Fruit fly (Drosophila melanogaster) whole organism, embryonic: ENCODE data around the gene CG13384.
A peak's percentile ranks its signal among the peaks of the same experiment; 100 is the strongest.

Source experiments
- ATbp ChIP-seq: fragments of 200-800 bp; sonication (Bioruptor generic); optimal IDR thresholded peaks from 2 replicates; lab custom pipeline; 2017; ENCODE audit warnings: missing biosample characterization, mild to moderate bottlenecking, missing genetic modification characterization, missing genetic modification reagents
- Ada2b ChIP-seq: fragments of 200-800 bp; sonication (Bioruptor generic); IDR thresholded peaks from 2 replicates; pipeline ENCODE4 v1.3.6; 2022; ENCODE audit warnings: missing biosample characterization, missing genetic modification characterization
- CG10366 ChIP-seq: fragments of 200-800 bp; sonication (Bioruptor generic); IDR thresholded peaks from 2 replicates; pipeline ENCODE4 v1.3.6; 2022; ENCODE audit warnings: missing biosample characterization, missing genetic modification characterization
- CG12155 ChIP-seq: fragments of 200-800 bp; sonication (Bioruptor generic); optimal IDR thresholded peaks from 3 replicates; lab custom pipeline; 2016; ENCODE audit warnings: missing biosample characterization, missing genetic modification characterization
- CG12236 ChIP-seq: fragments of 200-800 bp; sonication (Bioruptor generic); optimal IDR thresholded peaks from 2 replicates; lab custom pipeline; 2016; ENCODE audit warnings: missing biosample characterization, missing genetic modification characterization
- CG15011 ChIP-seq: fragments of 200-800 bp; sonication (Bioruptor generic); optimal IDR thresholded peaks from 3 replicates; lab custom pipeline; 2018; ENCODE audit warnings: missing biosample characterization, mild to moderate bottlenecking, missing genetic modification characterization
- CG1647 ChIP-seq: fragments of 200-800 bp; sonication (Bioruptor generic); optimal IDR thresholded peaks from 3 replicates; lab custom pipeline; 2016; ENCODE audit warnings: missing biosample characterization, missing genetic modification characterization
- CG16779 ChIP-seq: fragments of 200-800 bp; sonication (Bioruptor generic); IDR thresholded peaks from 2 replicates; pipeline ENCODE4 v1.3.6; 2022; ENCODE audit warnings: missing biosample characterization, missing genetic modification characterization
- CG31365 ChIP-seq: fragments of 200-800 bp; sonication (Bioruptor generic); optimal IDR thresholded peaks from 2 replicates; lab custom pipeline; 2018; ENCODE audit warnings: missing biosample characterization, mild to moderate bottlenecking, missing genetic modification characterization
- CG31441 ChIP-seq: fragments of 200-800 bp; sonication (Bioruptor generic); IDR thresholded peaks from 2 replicates; pipeline ENCODE4 v1.3.6; 2022; ENCODE audit warnings: missing biosample characterization, missing genetic modification characterization
- CG3163 ChIP-seq: fragments of 200-800 bp; sonication (Bioruptor generic); optimal IDR thresholded peaks from 3 replicates; lab custom pipeline; 2016; ENCODE audit warnings: missing biosample characterization, missing genetic modification characterization
- CG5180 ChIP-seq: fragments of 200-800 bp; sonication (Bioruptor generic); optimal IDR thresholded peaks from 3 replicates; lab custom pipeline; 2017; ENCODE audit warnings: missing biosample characterization, missing genetic modification characterization, mild to moderate bottlenecking, moderate library complexity, missing genetic modification reagents
- CG7745 ChIP-seq: fragments of 200-800 bp; sonication (Bioruptor generic); optimal IDR thresholded peaks from 2 replicates; lab custom pipeline; 2018; ENCODE audit warnings: missing biosample characterization, mild to moderate bottlenecking, missing genetic modification characterization, moderate library complexity
- CG9876 ChIP-seq: fragments of 200-800 bp; sonication (Bioruptor generic); optimal IDR thresholded peaks from 2 replicates; lab custom pipeline; 2016; ENCODE audit warnings: missing biosample characterization, missing genetic modification characterization
- Dip2 ChIP-seq: fragments of 200-800 bp; sonication (Bioruptor generic); IDR thresholded peaks from 2 replicates; pipeline ENCODE4 v1.3.6; 2022; ENCODE audit warnings: missing biosample characterization, missing genetic modification characterization
- Dll ChIP-seq: fragments of 200-800 bp; sonication (Bioruptor generic); IDR thresholded peaks from 4 replicates; pipeline ENCODE4 v1.3.6; 2022; ENCODE audit warnings: missing biosample characterization, missing genetic modification characterization; ENCODE audit not compliant: partially characterized antibody
- Dp ChIP-seq: fragments of 200-800 bp; sonication (Bioruptor generic); optimal IDR thresholded peaks from 2 replicates; lab custom pipeline; 2018; ENCODE audit warnings: missing biosample characterization, mild to moderate bottlenecking, missing genetic modification characterization, moderate library complexity
- ERR ChIP-seq: fragments of 200-800 bp; sonication (Bioruptor generic); optimal IDR thresholded peaks from 2 replicates; lab custom pipeline; 2016; ENCODE audit warnings: missing biosample characterization, missing genetic modification characterization
- MBD-R2 ChIP-seq: fragments of 200-800 bp; sonication (Bioruptor generic); IDR thresholded peaks from 2 replicates; pipeline ENCODE4 v1.3.6; 2022; ENCODE audit warnings: missing biosample characterization, missing genetic modification characterization
- Med ChIP-seq: fragments of 200-800 bp; sonication (Bioruptor generic); peaks from one replicate; lab custom pipeline; 2016; ENCODE audit warnings: missing biosample characterization, missing genetic modification characterization, mild to moderate bottlenecking, inconsistent platforms, moderate library complexity
- Optix ChIP-seq: fragments of 200-800 bp; sonication (Bioruptor generic); IDR thresholded peaks from 3 replicates; pipeline ENCODE4 v1.3.6; 2022; ENCODE audit warnings: missing biosample characterization, missing genetic modification characterization
- Ravus ChIP-seq: fragments of 200-800 bp; sonication (Bioruptor generic); IDR thresholded peaks from 2 replicates; pipeline ENCODE4 v1.3.6; 2022; ENCODE audit warnings: missing biosample characterization, missing genetic modification characterization
- Rx ChIP-seq: fragments of 200-800 bp; sonication (Bioruptor generic); IDR thresholded peaks from 2 replicates; pipeline ENCODE4 v1.3.6; 2022; ENCODE audit warnings: missing biosample characterization, missing genetic modification characterization
- Tbp ChIP-seq: fragments of >200 bp; optimal IDR thresholded peaks from 2 replicates; lab custom pipeline; 2018; ENCODE audit warnings: missing biosample characterization, missing genetic modification characterization
- YL-1 ChIP-seq: fragments of 200-800 bp; sonication (Bioruptor generic); optimal IDR thresholded peaks from 3 replicates; lab custom pipeline; 2017; ENCODE audit warnings: missing biosample characterization, mild to moderate bottlenecking, missing genetic modification characterization
- ash1 ChIP-seq: fragments of 200-800 bp; sonication (Bioruptor generic); optimal IDR thresholded peaks from 2 replicates; lab custom pipeline; 2018; ENCODE audit warnings: missing biosample characterization, mild to moderate bottlenecking, missing genetic modification characterization
- bigmax ChIP-seq: fragments of 200-800 bp; sonication (Bioruptor generic); optimal IDR thresholded peaks from 2 replicates; lab custom pipeline; 2018; ENCODE audit warnings: missing biosample characterization, mild to moderate bottlenecking, missing genetic modification characterization
- bowl ChIP-seq: fragments of 200-800 bp; sonication (Bioruptor generic); IDR thresholded peaks from 2 replicates; pipeline ENCODE4 v1.3.6; 2022; ENCODE audit warnings: missing biosample characterization, missing genetic modification characterization
- caup ChIP-seq: fragments of 200-800 bp; sonication (Bioruptor generic); optimal IDR thresholded peaks from 3 replicates; lab custom pipeline; 2017; ENCODE audit warnings: missing biosample characterization, mild to moderate bottlenecking, missing genetic modification characterization, moderate library complexity; ENCODE audit not compliant: severe bottlenecking
- cg ChIP-seq: fragments of 200-800 bp; sonication (Bioruptor generic); optimal IDR thresholded peaks from 3 replicates; lab custom pipeline; 2019; ENCODE audit warnings: missing biosample characterization, mild to moderate bottlenecking, missing genetic modification characterization, moderate library complexity
- dm ChIP-seq: fragments of 200-800 bp; sonication (Bioruptor generic); optimal IDR thresholded peaks from 3 replicates; lab custom pipeline; 2016; ENCODE audit warnings: missing biosample characterization, missing genetic modification characterization
- esg ChIP-seq: fragments of 200-800 bp; sonication (Bioruptor generic); conservative IDR thresholded peaks from 2 replicates; pipeline ENCODE4 v1.3.6; 2022; ENCODE audit warnings: missing biosample characterization, missing genetic modification characterization
- h ChIP-seq: fragments of >200 bp; optimal IDR thresholded peaks from 2 replicates; lab custom pipeline; 2017
- ham ChIP-seq: fragments of 200-800 bp; sonication (Bioruptor generic); IDR thresholded peaks from 2 replicates; pipeline ENCODE4 v1.3.6; 2022; ENCODE audit warnings: missing biosample characterization, missing genetic modification characterization
- jing ChIP-seq: fragments of 200-800 bp; sonication (Bioruptor generic); optimal IDR thresholded peaks from 2 replicates; lab custom pipeline; 2018; ENCODE audit warnings: missing biosample characterization, mild to moderate bottlenecking, missing genetic modification characterization
- kni ChIP-seq: fragments of 200-800 bp; sonication (Bioruptor generic); optimal IDR thresholded peaks from 3 replicates; lab custom pipeline; 2017; ENCODE audit warnings: mild to moderate bottlenecking, missing biosample characterization, missing genetic modification reagents, missing genetic modification characterization
- lab ChIP-seq: fragments of 200-800 bp; sonication (Bioruptor generic); optimal IDR thresholded peaks from 3 replicates; lab custom pipeline; 2017; ENCODE audit warnings: missing biosample characterization, missing genetic modification characterization, mild to moderate bottlenecking, moderate library complexity, missing genetic modification reagents
- mirr ChIP-seq: fragments of 200-800 bp; sonication (Bioruptor generic); optimal IDR thresholded peaks from 3 replicates; lab custom pipeline; 2018; ENCODE audit warnings: missing biosample characterization, mild to moderate bottlenecking, missing genetic modification characterization
- odd ChIP-seq: fragments of 200-800 bp; sonication (Bioruptor generic); optimal IDR thresholded peaks from 2 replicates; lab custom pipeline; 2017; ENCODE audit warnings: missing biosample characterization, mild to moderate bottlenecking, missing genetic modification characterization
- otp ChIP-seq: fragments of 200-800 bp; sonication (Bioruptor generic); IDR thresholded peaks from 3 replicates; pipeline ENCODE4, ENCODE4 v1.3.6; 2022; ENCODE audit warnings: missing biosample characterization, missing genetic modification characterization
- pita ChIP-seq: fragments of 200-800 bp; sonication (Bioruptor generic); optimal IDR thresholded peaks from 2 replicates; lab custom pipeline; 2017; ENCODE audit warnings: missing biosample characterization, mild to moderate bottlenecking, missing genetic modification characterization
- pros ChIP-seq: fragments of 200-800 bp; sonication (Bioruptor generic); optimal IDR thresholded peaks from 3 replicates; lab custom pipeline; 2019; ENCODE audit warnings: missing biosample characterization, mild to moderate bottlenecking, missing genetic modification characterization, moderate library complexity
- pum ChIP-seq: fragments of 200-800 bp; sonication (Bioruptor generic); optimal IDR thresholded peaks from 2 replicates; lab custom pipeline; 2016; ENCODE audit warnings: missing biosample characterization, missing genetic modification characterization
- scrt ChIP-seq: fragments of 200-800 bp; sonication (Bioruptor generic); optimal IDR thresholded peaks from 2 replicates; lab custom pipeline; 2018; ENCODE audit warnings: missing biosample characterization, mild to moderate bottlenecking, missing genetic modification characterization, moderate library complexity
- sd ChIP-seq: fragments of 200-800 bp; sonication (Bioruptor generic); optimal IDR thresholded peaks from 3 replicates; lab custom pipeline; 2018; ENCODE audit warnings: missing biosample characterization, mild to moderate bottlenecking, missing genetic modification characterization, moderate library complexity
- sna ChIP-seq: fragments of 200-800 bp; sonication (Bioruptor generic); IDR thresholded peaks from 2 replicates; pipeline ENCODE4 v1.3.6; 2022; ENCODE audit warnings: missing biosample characterization, missing genetic modification characterization; ENCODE audit not compliant: partially characterized antibody
- so ChIP-seq: fragments of 200-800 bp; sonication (Bioruptor generic); IDR thresholded peaks from 3 replicates; pipeline ENCODE4 v1.3.6; 2022; ENCODE audit warnings: missing biosample characterization, missing genetic modification characterization
- sob ChIP-seq: fragments of 200-800 bp; sonication (Bioruptor generic); IDR thresholded peaks from 2 replicates; pipeline ENCODE4 v1.3.6; 2022; ENCODE audit warnings: missing biosample characterization, missing genetic modification characterization
- sqz ChIP-seq: fragments of 200-800 bp; sonication (Bioruptor generic); optimal IDR thresholded peaks from 3 replicates; lab custom pipeline; 2018; ENCODE audit warnings: missing biosample characterization, mild to moderate bottlenecking, missing genetic modification characterization
- tll ChIP-seq, 2 experiments: fragments of 200-800 bp in 1 of 2; fragments of >200 bp in 1 of 2; sonication (Bioruptor generic) in 1 of 2; optimal IDR thresholded peaks; 2 replicates each; lab custom pipeline; 2017 to 2019; ENCODE audit warnings: missing biosample characterization in 2 of 2, missing genetic modification characterization in 2 of 2, mild to moderate bottlenecking in 1 of 2, moderate library complexity in 1 of 2
- zf30C ChIP-seq: fragments of 200-800 bp; sonication (Bioruptor generic); optimal IDR thresholded peaks from 3 replicates; lab custom pipeline; 2018; ENCODE audit warnings: missing biosample characterization, mild to moderate bottlenecking, missing genetic modification characterization

CG13384 gene

DNA sequence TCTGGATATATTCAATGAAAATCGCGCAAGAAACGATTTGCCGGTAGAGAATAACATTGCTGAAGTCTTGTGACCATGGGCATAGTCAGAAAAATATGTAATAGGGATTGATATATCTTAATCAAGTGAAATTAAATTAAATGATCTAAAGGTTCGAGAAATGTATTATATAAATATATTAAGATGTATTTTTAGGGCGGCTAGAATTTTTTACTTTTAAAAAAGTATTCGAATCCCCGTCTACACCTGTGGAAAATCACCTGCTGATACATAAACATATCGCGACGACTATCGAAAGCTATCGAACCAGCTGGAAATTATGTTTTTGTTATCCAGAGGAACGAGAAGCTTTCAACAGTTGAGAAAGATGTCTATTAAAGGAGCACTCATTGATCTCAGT lies 7.5 kb upstream of the CG13384 start, which contains the start of the genes CG13390 and CG17294 (continued):
- TF ChIP-seq esg (GFP tag; lab: Robert Waterston, UW) (peak; percentile 100), CG3163 (peak; percentile 71), CG7745 (tag; lab: Kevin White, UChicago) (peak; percentile 89), bowl (GFP tag; lab: Robert Waterston, UW) (peak; percentile 99), Tbp (GFP tag; lab: Kevin White, UChicago) (no peak), ham (GFP tag; lab: Robert Waterston, UW) (peak; percentile 99), CG1647 (GFP tag; lab: Kevin White, UChicago) (peak; percentile 95), CG31365 (peak; percentile 94), CG5180 (GFP tag; lab: Kevin White, UChicago) (peak; percentile 94), Dll (GFP tag; lab: Robert Waterston, UW) (peak; percentile 86), pita (GFP tag; lab: Kevin White, UChicago) (no peak), Ravus (peak; percentile 99), bigmax (GFP tag; lab: Kevin White, UChicago) (peak; percentile 83), Dp (GFP tag; lab: Kevin White, UChicago) (peak; percentile 54), pros (GFP tag; lab: Kevin White, UChicago) (peak; percentile 89), zf30C (peak; percentile 54), sob (GFP tag; lab: Robert Waterston, UW) (peak; percentile 100), Dip2 (peak; percentile 79), ERR (peak; percentile 84), so (peak; percentile 100), CG31441 (GFP tag; lab: Robert Waterston, UW) (peak; percentile 100), otp (GFP tag; lab: Robert Waterston, UW) (peak; percentile 99), cg (GFP tag; lab: Kevin White, UChicago) (no peak), pum (GFP tag; lab: Kevin White, UChicago) (peak; percentile 92), Rx (GFP tag; lab: Robert Waterston, UW) (peak; percentile 99), caup (GFP tag; lab: Kevin White, UChicago) (peak; percentile 99), sna (peak; percentile 83), lab (GFP tag; lab: Kevin White, UChicago) (peak; percentile 100), Med (GFP tag; lab: Kevin White, UChicago) (peak; percentile 99), Ada2b (GFP tag; lab: Robert Waterston, UW) (peak; percentile 100), mirr (peak; percentile 99), dm (GFP tag; lab: Kevin White, UChicago) (peak; percentile 87), CG12236 (GFP tag; lab: Kevin White, UChicago) (peak; percentile 85), ATbp (GFP tag; lab: Kevin White, UChicago) (peak; percentile 98), CG12155 (GFP tag; lab: Kevin White, UChicago) (peak; percentile 99), CG10366 (peak; percentile 99), sd (tag; lab: Kevin White, UChicago) (peak; percentile 98), h (lab: Kevin White, UChicago) (no peak), Optix (GFP tag; lab: Robert Waterston, UW) (peak; percentile 96), sqz (peak; percentile 99), odd (GFP tag; lab: Kevin White, UChicago) (peak; percentile 99), CG9876 (GFP tag; lab: Kevin White, UChicago) (peak; percentile 55), jing (GFP tag; lab: Kevin White, UChicago) (peak; percentile 99), kni (GFP tag; lab: Kevin White, UChicago) (peak; percentile 97), scrt (GFP tag; lab: Kevin White, UChicago) (peak; percentile 98), YL-1 (GFP tag; lab: Kevin White, UChicago) (peak; percentile 99), tll (GFP tag; optimal IDR thresholded peaks at IDR 0.05; lab: Kevin White, UChicago) (peak in 1 of 2 experiments; percentile 84), MBD-R2 (peak; percentile 100), ash1 (GFP tag; lab: Kevin White, UChicago) (peak; percentile 98), CG15011 (GFP tag; lab: Kevin White, UChicago) (peak; percentile 99), CG16779 (GFP tag; lab: Robert Waterston, UW) (peak; percentile 99)
